Fruit fly (Drosophila melanogaster) whole organism, embryonic: ENCODE results near the gene Rab3GAP1.

Experiments used
- Antp ChIP-seq: fragments of 200-800 bp; sonication (Bioruptor generic); optimal IDR thresholded peaks from 3 replicates; lab custom pipeline; 2016; ENCODE audit warnings: missing biosample characterization, missing genetic modification characterization
- Asciz ChIP-seq: fragments of 200-800 bp; sonication (Bioruptor generic); optimal IDR thresholded peaks from 2 replicates; lab custom pipeline; 2017; ENCODE audit warnings: missing biosample characterization, mild to moderate bottlenecking, missing genetic modification characterization, missing genetic modification reagents
- Bgb ChIP-seq: fragments of 200-800 bp; sonication (Bioruptor generic); IDR thresholded peaks from 2 replicates; pipeline ENCODE4 v1.3.6; 2022; ENCODE audit warnings: missing biosample characterization, missing genetic modification characterization; ENCODE audit not compliant: partially characterized antibody
- CG10274 ChIP-seq: fragments of 200-800 bp; sonication (Bioruptor generic); optimal IDR thresholded peaks from 3 replicates; lab custom pipeline; 2017; ENCODE audit warnings: missing biosample characterization, mild to moderate bottlenecking, missing genetic modification characterization
- CG10321 ChIP-seq: fragments of 200-800 bp; sonication (Bioruptor generic); IDR thresholded peaks from 2 replicates; pipeline ENCODE4 v1.3.6; 2022; ENCODE audit warnings: missing biosample characterization, missing genetic modification characterization
- CG10462 ChIP-seq: fragments of 200-800 bp; sonication (Bioruptor generic); optimal IDR thresholded peaks from 2 replicates; lab custom pipeline; 2016; ENCODE audit warnings: missing biosample characterization, missing genetic modification characterization
- CG10959 ChIP-seq: fragments of 200-800 bp; sonication (Bioruptor generic); IDR thresholded peaks from 2 replicates; pipeline ENCODE4 v1.3.6; 2022; ENCODE audit warnings: missing biosample characterization, missing genetic modification characterization
- CG12219 ChIP-seq: fragments of 200-800 bp; sonication (Bioruptor generic); optimal IDR thresholded peaks from 3 replicates; lab custom pipeline; 2018; ENCODE audit warnings: missing biosample characterization, mild to moderate bottlenecking, missing genetic modification characterization
- CG13424 ChIP-seq: fragments of 200-800 bp; sonication (Bioruptor generic); optimal IDR thresholded peaks from 2 replicates; lab custom pipeline; 2019; ENCODE audit warnings: missing biosample characterization, mild to moderate bottlenecking, missing genetic modification characterization, moderate library complexity
- CG1647 ChIP-seq: fragments of 200-800 bp; sonication (Bioruptor generic); optimal IDR thresholded peaks from 3 replicates; lab custom pipeline; 2016; ENCODE audit warnings: missing biosample characterization, missing genetic modification characterization
- CG16815 ChIP-seq: fragments of 200-800 bp; sonication (Bioruptor generic); optimal IDR thresholded peaks from 3 replicates; lab custom pipeline; 2017; ENCODE audit warnings: missing biosample characterization, mild to moderate bottlenecking, missing genetic modification characterization
- CG34376 ChIP-seq: fragments of 200-800 bp; sonication (Bioruptor generic); optimal IDR thresholded peaks from 2 replicates; lab custom pipeline; 2018; ENCODE audit warnings: missing biosample characterization, mild to moderate bottlenecking, missing genetic modification characterization
- CG4820 ChIP-seq: fragments of 200-800 bp; sonication (Bioruptor generic); optimal IDR thresholded peaks from 3 replicates; lab custom pipeline; 2016; ENCODE audit warnings: missing biosample characterization, missing genetic modification characterization
- Dek ChIP-seq: fragments of 200-800 bp; sonication (Bioruptor generic); optimal IDR thresholded peaks from 3 replicates; lab custom pipeline; 2019; ENCODE audit warnings: missing biosample characterization, mild to moderate bottlenecking, missing genetic modification characterization, moderate library complexity
- Dll ChIP-seq: fragments of 200-800 bp; sonication (Bioruptor generic); IDR thresholded peaks from 4 replicates; pipeline ENCODE4 v1.3.6; 2022; ENCODE audit warnings: missing biosample characterization, missing genetic modification characterization; ENCODE audit not compliant: partially characterized antibody
- Doc2 ChIP-seq: fragments of 200-800 bp; sonication (Bioruptor generic); IDR thresholded peaks from 2 replicates; pipeline ENCODE4 v1.3.6; 2022; ENCODE audit warnings: missing biosample characterization, missing genetic modification characterization
- Ets65A ChIP-seq: fragments of 200-800 bp; sonication (Bioruptor generic); peaks from one replicate; lab custom pipeline; 2016; ENCODE audit warnings: missing biosample characterization, missing genetic modification characterization
- Ets97D ChIP-seq: fragments of 200-800 bp; sonication (Bioruptor generic); optimal IDR thresholded peaks from 3 replicates; lab custom pipeline; 2016; ENCODE audit warnings: missing biosample characterization, missing genetic modification characterization
- H2.0 ChIP-seq: fragments of 200-800 bp; sonication (Bioruptor generic); IDR thresholded peaks from 2 replicates; pipeline ENCODE4 v1.3.6; 2022; ENCODE audit warnings: missing biosample characterization, missing genetic modification characterization
- Hr78 ChIP-seq, 2 experiments: fragments of 200-800 bp in 1 of 2; fragments of >200 bp in 1 of 2; sonication (Bioruptor generic) in 1 of 2; optimal IDR thresholded peaks; 2 replicates each; lab custom pipeline; 2017 to 2019; ENCODE audit warnings: missing biosample characterization in 2 of 2, missing genetic modification characterization in 2 of 2, mild to moderate bottlenecking in 1 of 2, moderate library complexity in 1 of 2
- Lpt ChIP-seq: fragments of >200 bp; optimal IDR thresholded peaks from 2 replicates; lab custom pipeline; 2018; ENCODE audit warnings: missing biosample characterization, missing genetic modification characterization
- MTF-1 ChIP-seq: fragments of 200-800 bp; sonication (Bioruptor generic); optimal IDR thresholded peaks from 2 replicates; lab custom pipeline; 2018; ENCODE audit warnings: missing biosample characterization, mild to moderate bottlenecking, missing genetic modification characterization, borderline replicate concordance
- Rfx ChIP-seq: fragments of 200-800 bp; sonication (Bioruptor generic); IDR thresholded peaks from 2 replicates; pipeline ENCODE4 v1.3.6; 2022; ENCODE audit warnings: missing biosample characterization, missing genetic modification characterization
- Sry-β ChIP-seq: fragments of 200-800 bp; sonication (Bioruptor generic); optimal IDR thresholded peaks from 2 replicates; lab custom pipeline; 2018; ENCODE audit warnings: missing biosample characterization, mild to moderate bottlenecking, missing genetic modification characterization, moderate library complexity
- TFAM ChIP-seq: fragments of 200-800 bp; sonication (Bioruptor generic); optimal IDR thresholded peaks from 2 replicates; lab custom pipeline; 2017; ENCODE audit warnings: missing biosample characterization, missing genetic modification characterization, inconsistent platforms
- YL-1 ChIP-seq: fragments of 200-800 bp; sonication (Bioruptor generic); optimal IDR thresholded peaks from 3 replicates; lab custom pipeline; 2017; ENCODE audit warnings: missing biosample characterization, mild to moderate bottlenecking, missing genetic modification characterization
- al ChIP-seq: fragments of 200-800 bp; sonication (Bioruptor generic); IDR thresholded peaks from 2 replicates; pipeline ENCODE4 v1.3.6; 2022; ENCODE audit warnings: missing biosample characterization, missing genetic modification characterization
- bab2 ChIP-seq: fragments of 200-800 bp; sonication (Bioruptor generic); optimal IDR thresholded peaks from 2 replicates; lab custom pipeline; 2016; ENCODE audit warnings: missing biosample characterization, missing genetic modification characterization
- bowl ChIP-seq: fragments of 200-800 bp; sonication (Bioruptor generic); IDR thresholded peaks from 2 replicates; pipeline ENCODE4 v1.3.6; 2022; ENCODE audit warnings: missing biosample characterization, missing genetic modification characterization
- caup ChIP-seq: fragments of 200-800 bp; sonication (Bioruptor generic); optimal IDR thresholded peaks from 3 replicates; lab custom pipeline; 2017; ENCODE audit warnings: missing biosample characterization, mild to moderate bottlenecking, missing genetic modification characterization, moderate library complexity; ENCODE audit not compliant: severe bottlenecking
- gem ChIP-seq: fragments of 200-800 bp; sonication (Bioruptor generic); optimal IDR thresholded peaks from 2 replicates; lab custom pipeline; 2019; ENCODE audit warnings: missing biosample characterization, mild to moderate bottlenecking, missing genetic modification characterization, moderate library complexity
- gt ChIP-seq: fragments of 200-800 bp; sonication (Bioruptor generic); IDR thresholded peaks from 2 replicates; pipeline ENCODE4 v1.3.6; 2022; ENCODE audit warnings: missing biosample characterization, missing genetic modification characterization
- lilli ChIP-seq: fragments of 200-800 bp; sonication (Bioruptor generic); optimal IDR thresholded peaks from 3 replicates; lab custom pipeline; 2016; ENCODE audit warnings: missing biosample characterization, missing genetic modification characterization
- lmd ChIP-seq: fragments of 200-800 bp; sonication (Bioruptor generic); IDR thresholded peaks from 2 replicates; pipeline ENCODE4 v1.3.6; 2022; ENCODE audit warnings: missing biosample characterization, missing genetic modification characterization
- luna ChIP-seq: fragments of 200-800 bp; sonication (Bioruptor generic); optimal IDR thresholded peaks from 2 replicates; lab custom pipeline; 2016; ENCODE audit warnings: missing biosample characterization, missing genetic modification characterization
- mld ChIP-seq: fragments of 200-800 bp; sonication (Bioruptor generic); IDR thresholded peaks from 3 replicates; pipeline ENCODE4 v1.3.6; 2022; ENCODE audit warnings: missing biosample characterization, missing genetic modification characterization; ENCODE audit not compliant: partially characterized antibody
- nmo ChIP-seq: fragments of 200-800 bp; sonication (Bioruptor generic); optimal IDR thresholded peaks from 2 replicates; lab custom pipeline; 2018; ENCODE audit warnings: missing biosample characterization, mild to moderate bottlenecking, missing genetic modification characterization, moderate library complexity
- peb ChIP-seq: fragments of 200-800 bp; sonication (Bioruptor generic); IDR thresholded peaks from 2 replicates; pipeline ENCODE4 v1.3.6; 2022; ENCODE audit warnings: missing biosample characterization, missing genetic modification characterization
- pfk ChIP-seq: fragments of 200-800 bp; sonication (Bioruptor generic); optimal IDR thresholded peaks from 2 replicates; lab custom pipeline; 2018; ENCODE audit warnings: missing biosample characterization, mild to moderate bottlenecking, missing genetic modification characterization, moderate library complexity
- phol ChIP-seq: fragments of 200-800 bp; sonication (Bioruptor generic); optimal IDR thresholded peaks from 3 replicates; lab custom pipeline; 2018; ENCODE audit warnings: missing biosample characterization, mild to moderate bottlenecking, missing genetic modification characterization, moderate library complexity
- pita ChIP-seq: fragments of 200-800 bp; sonication (Bioruptor generic); optimal IDR thresholded peaks from 2 replicates; lab custom pipeline; 2017; ENCODE audit warnings: missing biosample characterization, mild to moderate bottlenecking, missing genetic modification characterization
- ranshi ChIP-seq: fragments of 200-800 bp; sonication (Bioruptor generic); IDR thresholded peaks from 2 replicates; pipeline ENCODE4 v1.3.6; 2022; ENCODE audit warnings: missing biosample characterization, missing genetic modification characterization
- run ChIP-seq: fragments of 200-800 bp; sonication (Bioruptor generic); optimal IDR thresholded peaks from 3 replicates; lab custom pipeline; 2018; ENCODE audit warnings: missing biosample characterization, mild to moderate bottlenecking, missing genetic modification characterization
- sens-2 ChIP-seq: fragments of 200-800 bp; sonication (Bioruptor generic); IDR thresholded peaks from 2 replicates; pipeline ENCODE4 v1.3.6; 2022; ENCODE audit warnings: missing biosample characterization, missing genetic modification characterization
- seq ChIP-seq: fragments of 200-800 bp; sonication (Bioruptor generic); IDR thresholded peaks from 2 replicates; pipeline ENCODE4 v1.3.6; 2022; ENCODE audit warnings: missing biosample characterization, missing genetic modification characterization
- sima ChIP-seq: fragments of 200-800 bp; sonication (Bioruptor generic); optimal IDR thresholded peaks from 2 replicates; lab custom pipeline; 2016; ENCODE audit warnings: missing biosample characterization, missing genetic modification characterization
- sisA ChIP-seq: fragments of 200-800 bp; sonication (Bioruptor generic); IDR thresholded peaks from 2 replicates; pipeline ENCODE4 v1.3.6; 2022; ENCODE audit warnings: missing biosample characterization, missing genetic modification characterization
- slou ChIP-seq: fragments of 200-800 bp; sonication (Bioruptor generic); optimal IDR thresholded peaks from 3 replicates; lab custom pipeline; 2016; ENCODE audit warnings: missing biosample characterization, missing genetic modification characterization
- slp2 ChIP-seq: fragments of 200-800 bp; sonication (Bioruptor generic); optimal IDR thresholded peaks from 2 replicates; lab custom pipeline; 2016; ENCODE audit warnings: missing biosample characterization, missing genetic modification characterization
- sr ChIP-seq: fragments of 200-800 bp; sonication (Bioruptor generic); IDR thresholded peaks from 3 replicates; pipeline ENCODE4 v1.3.6; 2022; ENCODE audit warnings: missing biosample characterization, missing genetic modification characterization
- vnd ChIP-seq: fragments of 200-800 bp; sonication (Bioruptor generic); IDR thresholded peaks from 3 replicates; pipeline ENCODE4 v1.3.6; 2022; ENCODE audit warnings: missing biosample characterization, missing genetic modification characterization; ENCODE audit not compliant: partially characterized antibody

The Rab3GAP1 gene

dm6 chr2L:1624750-1625149 is 13.8 kb upstream of the Rab3GAP1 start (continued):
- TF ChIP-seq slou (GFP tag; lab: Kevin White, UChicago): peak; percentile 26
- peak; percentile 53 for TF ChIP-seq CG10274 (GFP tag; lab: Kevin White, UChicago)
- peak; percentile 89 for TF ChIP-seq lmd
- TF ChIP-seq sens-2 (GFP tag; lab: Robert Waterston, UW): peak; percentile 65; the same call in 1 of the 2 replicates
- no peak for TF ChIP-seq CG10959 (GFP tag; lab: Robert Waterston, UW)
- no peak for TF ChIP-seq vnd (GFP tag; lab: Robert Waterston, UW)
- peak; percentile 92 for TF ChIP-seq ranshi (GFP tag; lab: Robert Waterston, UW)
- TF ChIP-seq Antp (GFP tag; lab: Kevin White, UChicago): peak; percentile 85
- TF ChIP-seq sisA (GFP tag; lab: Robert Waterston, UW): peak; percentile 94
- TF ChIP-seq CG10462: peak; percentile 29
- no peak for TF ChIP-seq Ets97D (GFP tag; lab: Kevin White, UChicago)
- TF ChIP-seq CG16815 (GFP tag; lab: Kevin White, UChicago): peak; percentile 40
- TF ChIP-seq pita (GFP tag; lab: Kevin White, UChicago): no peak
- TF ChIP-seq sima: no peak
- TF ChIP-seq gem (tag; lab: Kevin White, UChicago): peak; percentile 82
- TF ChIP-seq YL-1: no peak
- peak; percentile 70 for TF ChIP-seq CG13424 (tag; lab: Kevin White, UChicago)
- peak; percentile 60 for TF ChIP-seq phol
- no peak for TF ChIP-seq pfk (GFP tag; lab: Kevin White, UChicago)
- TF ChIP-seq Dll (GFP tag; lab: Robert Waterston, UW): no peak
- no peak for TF ChIP-seq Bgb (GFP tag; lab: Robert Waterston, UW)
- TF ChIP-seq run (tag; lab: Kevin White, UChicago): peak; percentile 28
- peak; percentile 50 for TF ChIP-seq MTF-1 (GFP tag; lab: Kevin White, UChicago)
- TF ChIP-seq Lpt (GFP tag; lab: Kevin White, UChicago): no peak
- TF ChIP-seq Ets65A (GFP tag; lab: Kevin White, UChicago): peak; percentile 96
- TF ChIP-seq CG34376: peak; percentile 58
- peak; percentile 50; the same call in 1 of the 2 replicates for TF ChIP-seq CG10321 (GFP tag; lab: Robert Waterston, UW)
- peak; percentile 85 for TF ChIP-seq H2.0
- TF ChIP-seq CG12219 (GFP tag; lab: Kevin White, UChicago): peak; percentile 51
- peak; percentile 51 for TF ChIP-seq CG1647 (GFP tag; lab: Kevin White, UChicago)
- TF ChIP-seq Hr78 (GFP tag; optimal IDR thresholded peaks at IDR 0.05; lab: Kevin White, UChicago): no peak
- no peak for TF ChIP-seq TFAM (GFP tag; lab: Kevin White, UChicago)
- TF ChIP-seq mld (GFP tag; lab: Robert Waterston, UW): no peak
- peak; percentile 64 for TF ChIP-seq nmo (GFP tag; lab: Kevin White, UChicago)
- TF ChIP-seq CG4820 (GFP tag; lab: Kevin White, UChicago): peak; percentile 63
- peak; percentile 79 for TF ChIP-seq lilli
- TF ChIP-seq sr (GFP tag; lab: Robert Waterston, UW): peak; percentile 41; the same call in 1 of the 3 replicates
- TF ChIP-seq peb: 0 out of 2 replicates have a peak, but pooled peaks have one; percentile 60
- TF ChIP-seq al: peak; percentile 73
- TF ChIP-seq bowl: 0 out of 2 replicates have a peak, but pooled peaks have one; percentile 56
- peak; percentile 33 for TF ChIP-seq slp2
- TF ChIP-seq Asciz (GFP tag; lab: Kevin White, UChicago): peak; percentile 49
- peak; percentile 22 for TF ChIP-seq luna
- TF ChIP-seq gt (GFP tag; lab: Robert Waterston, UW): peak; percentile 34; the same call in 1 of the 2 replicates
- peak; percentile 77 for TF ChIP-seq caup (GFP tag; lab: Kevin White, UChicago)
- TF ChIP-seq Dek (tag; lab: Kevin White, UChicago): peak; percentile 77
- TF ChIP-seq bab2 (GFP tag; lab: Kevin White, UChicago): peak; percentile 68
- TF ChIP-seq Doc2 (GFP tag; lab: Robert Waterston, UW): peak; percentile 47
- peak; percentile 90 for TF ChIP-seq seq (GFP tag; lab: Robert Waterston, UW)
- TF ChIP-seq Rfx (GFP tag; lab: Robert Waterston, UW): peak; percentile 95
- no peak for TF ChIP-seq Sry-β
